Fruit fly (Drosophila melanogaster): ENCODE data around the gene CG12426.

CG12426 gene

dm6 chr3R:27872290-27872689, at the start of gene CG12426:
CG12426 (minus strand) TSS chr3R:27872390.
- TF ChIP-seq CG8478 (optimal IDR thresholded peaks at IDR 0.05) (no peak), CTCF (optimal IDR thresholded peaks at IDR 0.05) (no peak)

DNA sequence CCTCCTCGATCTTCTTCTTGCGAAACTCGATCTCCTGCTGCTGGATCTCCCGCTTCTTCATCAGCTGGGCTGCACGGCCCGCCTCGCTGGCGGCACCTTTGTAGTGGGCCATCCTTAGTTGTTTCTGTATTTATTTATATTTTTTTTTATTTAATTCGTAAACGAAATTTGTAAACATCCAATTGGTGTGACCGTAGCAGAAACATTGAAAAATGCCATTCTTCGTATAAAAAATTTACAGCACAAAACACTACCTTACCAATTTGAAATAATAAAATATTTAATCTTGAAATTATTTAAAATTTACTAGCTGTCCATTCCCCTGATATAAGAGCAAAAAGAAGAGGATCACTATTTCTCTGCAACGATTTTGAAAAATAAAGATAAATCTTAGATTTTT, 48.7 kb upstream of the CG12426 start, which contains the start of gene CG12259:
Gene CG12259, minus strand, starts transcription at position 207 of the 400 bp plus-strand sequence.
- TF ChIP-seq CTCF (optimal IDR thresholded peaks at IDR 0.05) (no peak), CG8478 (optimal IDR thresholded peaks at IDR 0.05) (no peak)

DNA sequence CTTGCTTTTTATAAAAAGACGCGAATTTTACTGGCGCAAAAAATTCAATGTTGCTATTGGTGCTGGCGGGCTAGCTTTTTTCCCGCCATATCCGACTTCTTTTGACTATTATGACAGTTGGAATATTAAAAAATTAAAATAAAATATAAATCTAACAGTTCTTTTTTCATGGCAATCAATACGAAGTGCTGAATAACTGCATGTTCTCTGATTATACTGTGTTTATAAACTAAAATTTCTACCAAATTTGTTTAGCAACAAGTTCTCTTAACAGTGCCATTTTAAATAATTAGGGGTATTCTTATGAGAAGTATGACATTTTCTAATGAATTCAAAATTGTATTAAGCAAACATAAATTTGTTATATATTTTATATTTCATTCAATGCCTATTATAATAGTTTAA, 47.2 kb upstream of the CG12426 start, which contains the start of gene Boh1:
Gene Boh1, minus strand, starts transcription at position 76 of the 405 bp plus-strand sequence.
- TF ChIP-seq CG8478 (optimal IDR thresholded peaks at IDR 0.05) (no peak), CTCF (optimal IDR thresholded peaks at IDR 0.05) (no peak)

DNA sequence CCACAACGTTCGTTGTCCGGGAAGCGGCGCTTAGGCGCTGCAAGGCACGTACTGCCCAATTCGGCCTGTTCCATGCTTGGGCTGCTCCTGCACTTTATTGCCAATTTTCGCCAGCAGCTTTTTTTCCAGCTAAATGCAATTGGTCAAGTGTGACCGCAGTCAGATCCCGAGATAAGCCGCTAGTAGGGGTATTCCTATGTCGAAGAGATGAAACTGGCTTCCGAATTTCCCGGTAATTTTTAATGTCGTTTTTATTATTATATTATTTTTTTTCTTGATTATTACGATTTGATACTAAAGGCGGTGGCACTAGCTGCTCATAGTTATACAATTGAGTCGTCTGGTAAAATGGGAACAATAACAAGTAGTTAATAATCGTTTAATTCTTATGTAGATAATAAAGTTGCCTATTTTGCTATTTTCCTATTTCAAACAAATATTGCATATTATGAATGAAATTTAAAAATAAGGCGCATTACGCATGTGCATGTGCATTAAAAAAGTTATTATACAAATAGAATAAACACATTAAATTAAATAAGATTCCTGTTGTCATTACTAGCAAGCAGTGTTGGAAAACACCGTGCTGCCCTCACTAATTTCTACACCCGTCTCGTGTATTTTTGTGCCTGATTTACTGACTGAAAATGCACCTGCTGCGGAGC, 44.3 kb upstream of the CG12426 start, which contains the start of the genes CG5003 and mRpS22:
Gene CG5003, minus strand, starts transcription at position 162 of the 665 bp plus-strand sequence.
Gene mRpS22, plus strand, starts transcription at position 554 of the 665 bp plus-strand sequence.
- no peak for TF ChIP-seq CTCF (optimal IDR thresholded peaks at IDR 0.05)

- TF ChIP-seq CTCF (optimal IDR thresholded peaks at IDR 0.05) (no peak), CG8478 (optimal IDR thresholded peaks at IDR 0.05) (no peak)
Observed at dm6 chr3R:27912147-27912546, 40.0 kb upstream of the CG12426 start, which contains the start of gene mil. mil (plus strand) TSS chr3R:27912447.

DNA sequence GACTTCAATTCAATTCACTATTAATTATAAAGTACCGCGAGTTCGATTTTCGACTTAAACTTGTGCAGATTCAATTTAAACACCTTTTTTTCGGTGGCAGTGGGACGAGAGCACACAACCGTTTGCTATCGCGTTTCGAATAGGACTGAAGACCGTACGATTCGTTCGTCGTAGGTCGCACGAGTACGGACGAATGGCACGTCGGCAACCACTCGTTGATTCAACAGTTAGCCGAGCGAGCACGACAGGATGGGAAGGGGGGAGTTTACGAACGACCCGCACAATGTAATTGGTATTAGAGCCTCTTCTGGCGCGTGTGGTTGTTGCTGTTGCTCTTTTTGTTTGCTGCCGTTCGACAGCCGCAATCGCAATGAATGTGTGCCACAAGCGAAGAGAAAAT, 33.5 kb upstream of the CG12426 start, which contains the start of gene CG34353:
Gene CG34353, minus strand, starts transcription at position 149 of the 400 bp plus-strand sequence.
- TF ChIP-seq CG8478 (optimal IDR thresholded peaks at IDR 0.05) (no peak), CTCF (optimal IDR thresholded peaks at IDR 0.05) (no peak)

DNA sequence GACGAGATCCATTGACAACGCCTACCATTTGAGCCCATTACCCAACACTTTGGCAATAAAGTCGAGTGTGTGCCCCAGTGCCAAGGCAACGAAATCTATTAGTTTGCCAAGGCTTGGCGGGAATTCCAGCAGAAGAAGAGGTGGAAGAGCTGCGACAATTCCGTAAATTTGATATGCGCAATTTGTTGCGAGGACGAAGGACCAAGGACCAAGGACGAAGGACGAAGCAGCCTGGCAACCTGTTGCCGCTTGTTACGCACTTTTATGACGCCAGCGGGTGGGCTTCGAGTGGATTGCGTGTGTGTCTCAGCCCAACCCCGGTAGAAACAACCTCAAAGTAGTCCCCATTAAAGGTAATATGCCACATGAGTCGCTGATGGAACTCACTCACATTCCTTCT, 15.9 kb upstream of the CG12426 start:
- TF ChIP-seq CG8478 (optimal IDR thresholded peaks at IDR 0.05) (no peak), CTCF (optimal IDR thresholded peaks at IDR 0.05) (no peak)

dm6 chr3R:27845650-27846049, 26.5 kb downstream of the CG12426 start, which contains the start of gene Or98a:
Or98a (plus strand) TSS chr3R:27845950.
- TF ChIP-seq CG8478 (optimal IDR thresholded peaks at IDR 0.05) (no peak), CTCF (optimal IDR thresholded peaks at IDR 0.05) (no peak)

DNA sequence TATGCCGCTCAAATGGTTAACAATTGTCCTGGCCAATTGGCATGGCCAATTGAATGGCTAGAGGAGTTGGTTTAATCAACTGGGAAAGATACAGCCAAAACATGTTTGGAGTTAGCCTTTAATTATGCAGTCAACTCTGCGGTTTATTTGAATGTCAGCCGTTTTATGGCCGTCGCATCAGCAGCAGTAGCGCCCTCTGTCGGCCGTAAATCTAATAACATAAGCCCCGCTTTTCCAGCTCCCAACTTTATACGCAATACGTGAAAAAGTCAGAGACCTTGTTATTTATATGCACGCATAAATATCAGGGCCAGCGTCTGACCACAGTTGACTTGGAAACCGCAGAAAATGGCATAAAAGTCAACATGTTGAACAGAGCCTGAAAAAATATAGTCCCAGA, 28.4 kb downstream of the CG12426 start:
- TF ChIP-seq CTCF (optimal IDR thresholded peaks at IDR 0.05) (peak; percentile 52 to 57), CG8478 (optimal IDR thresholded peaks at IDR 0.05) (no peak)

dm6 chr3R:27826188-27826587, 46.0 kb downstream of the CG12426 start:
- TF ChIP-seq CG8478 (optimal IDR thresholded peaks at IDR 0.05) (no peak), CTCF (optimal IDR thresholded peaks at IDR 0.05) (no peak)

Data from S2 (cell line).